Fruit fly (Drosophila melanogaster): ENCODE data around the gene CG9689.
A peak's percentile ranks its signal among the peaks of the same experiment; 100 is the strongest.

Gene CG9689

DNA sequence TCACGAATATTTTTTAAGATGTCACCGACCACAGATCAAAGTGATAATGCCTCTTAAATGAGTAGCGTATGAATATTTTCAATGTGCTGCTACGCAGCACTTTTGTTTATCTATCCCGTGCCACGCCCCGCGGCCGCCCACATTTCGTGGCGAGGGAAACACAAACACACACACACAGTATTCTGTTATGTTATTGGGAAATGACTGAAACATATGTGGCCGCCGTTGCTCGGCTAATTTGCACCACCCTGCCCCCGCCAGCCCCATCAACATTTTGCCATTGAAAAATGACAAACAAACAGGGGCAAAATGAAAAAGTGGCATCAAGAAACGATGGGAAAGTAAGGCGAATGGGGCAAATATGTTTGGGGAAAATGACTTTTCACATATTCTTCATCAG lies 4.5 kb upstream of the CG9689 start:
- TF ChIP-seq Pif1B (GFP tag; optimal IDR thresholded peaks at IDR 0.05) (no peak), Pif1A (GFP tag; optimal IDR thresholded peaks at IDR 0.05) (no peak), CG14655 (GFP tag; optimal IDR thresholded peaks at IDR 0.05) (no peak), CG32121 (GFP tag; IDR thresholded peaks at IDR 0.05) (no peak), gl (tag; optimal IDR thresholded peaks at IDR 0.05) (no peak), rn (GFP tag; IDR thresholded peaks at IDR 0.05) (no peak), CG4496 (GFP tag; IDR thresholded peaks at IDR 0.05) (no peak), CG8159 (tag; optimal IDR thresholded peaks at IDR 0.05) (no peak), CG9948 (tag; optimal IDR thresholded peaks at IDR 0.05) (no peak), Snoo (tag; optimal IDR thresholded peaks at IDR 0.05) (no peak), CG8301 (tag; optimal IDR thresholded peaks at IDR 0.05) (no peak), CG13204 (GFP tag; optimal IDR thresholded peaks at IDR 0.05) (no peak), EcR (GFP tag; optimal IDR thresholded peaks at IDR 0.05) (no peak), Ets98B (GFP tag; IDR thresholded peaks at IDR 0.05) (no peak), CG17806 (tag; optimal IDR thresholded peaks at IDR 0.05) (no peak), CG34367 (tag; optimal IDR thresholded peaks at IDR 0.05) (no peak), D1 (tag; optimal IDR thresholded peaks at IDR 0.05) (no peak)

DNA sequence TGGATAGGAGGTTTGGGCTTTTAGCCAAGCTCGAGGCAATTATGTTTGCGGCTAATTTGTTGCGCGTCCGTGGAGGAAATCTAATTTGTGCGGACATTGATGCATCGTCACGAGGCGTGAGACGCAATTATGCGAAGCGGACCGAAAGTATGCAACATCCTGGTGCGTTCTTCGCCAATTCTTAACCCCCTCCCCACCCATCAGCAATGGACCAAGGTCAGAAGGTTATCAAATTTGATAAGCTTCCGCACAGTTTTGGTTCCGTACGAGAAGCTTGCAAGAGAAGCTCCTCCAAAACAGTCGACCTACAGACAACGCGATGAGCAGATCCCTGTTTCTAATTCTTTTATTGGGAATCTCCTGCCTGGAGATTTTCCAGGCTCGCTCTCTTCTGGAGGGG lies 3.6 kb upstream of the CG9689 start, which contains the start of gene CG1468:
Gene CG1468, plus strand, starts transcription at position 298 of the 400 bp plus-strand sequence.
- no peak for TF ChIP-seq CG14655 (GFP tag; optimal IDR thresholded peaks at IDR 0.05)
- no peak for TF ChIP-seq CG10348 (GFP tag; IDR thresholded peaks at IDR 0.05)
- TF ChIP-seq rn (GFP tag; IDR thresholded peaks at IDR 0.05) = no peak
- TF ChIP-seq Ets98B (GFP tag; IDR thresholded peaks at IDR 0.05) = no peak
- TF ChIP-seq CG32121 (GFP tag; IDR thresholded peaks at IDR 0.05) = no peak
- no peak for TF ChIP-seq Pif1B (GFP tag; optimal IDR thresholded peaks at IDR 0.05)
- TF ChIP-seq CG8159 (tag; optimal IDR thresholded peaks at IDR 0.05) = no peak
- TF ChIP-seq CG34367 (tag; optimal IDR thresholded peaks at IDR 0.05) = no peak

dm6 chrX:9879570-9879969 lies 2.2 kb upstream of the CG9689 start, which contains the start of gene CG9686:
TSS of gene CG9686 (plus strand) at chrX:9879870.
- no peak for TF ChIP-seq CG12605 (GFP tag; IDR thresholded peaks at IDR 0.05)
- TF ChIP-seq CG8301 (tag; optimal IDR thresholded peaks at IDR 0.05) = no peak
- TF ChIP-seq CG4496 (GFP tag; IDR thresholded peaks at IDR 0.05) = no peak
- TF ChIP-seq CG14655 (GFP tag; optimal IDR thresholded peaks at IDR 0.05) = no peak
- no peak for TF ChIP-seq CG13204 (GFP tag; optimal IDR thresholded peaks at IDR 0.05)
- no peak for TF ChIP-seq Ets98B (GFP tag; IDR thresholded peaks at IDR 0.05)
- TF ChIP-seq rn (GFP tag; IDR thresholded peaks at IDR 0.05) = no peak
- no peak for TF ChIP-seq EcR (GFP tag; optimal IDR thresholded peaks at IDR 0.05)
- TF ChIP-seq CG17806 (tag; optimal IDR thresholded peaks at IDR 0.05) = no peak
- TF ChIP-seq Snoo (tag; optimal IDR thresholded peaks at IDR 0.05) = no peak
- TF ChIP-seq CG34367 (tag; optimal IDR thresholded peaks at IDR 0.05) = no peak
- TF ChIP-seq CG32121 (GFP tag; IDR thresholded peaks at IDR 0.05) = no peak

DNA sequence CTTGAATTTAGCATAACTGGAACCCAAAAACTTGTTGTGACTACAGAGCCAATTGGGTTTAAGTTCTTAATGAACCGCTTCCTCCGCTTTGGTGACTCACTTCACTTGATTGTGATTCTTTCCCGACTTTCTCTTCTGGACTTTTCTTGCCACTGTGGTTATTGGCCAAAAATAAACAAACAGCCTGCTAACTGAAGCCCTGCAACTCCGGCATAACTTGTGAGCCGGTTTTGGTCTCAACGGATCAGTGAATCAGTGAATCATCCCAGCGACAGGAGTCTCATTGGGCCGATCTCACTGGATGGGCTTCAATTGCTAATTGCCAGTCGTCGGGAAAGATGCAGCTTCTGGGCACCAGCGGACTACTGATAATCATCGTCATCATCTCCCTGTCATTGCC lies 1.1 kb downstream of the CG9689 start:
- TF ChIP-seq CG13204 (GFP tag; optimal IDR thresholded peaks at IDR 0.05) (no peak), CG4496 (GFP tag; IDR thresholded peaks at IDR 0.05) (no peak), Pif1A (GFP tag; optimal IDR thresholded peaks at IDR 0.05) (no peak), CG32121 (GFP tag; IDR thresholded peaks at IDR 0.05) (no peak), Ets98B (GFP tag; IDR thresholded peaks at IDR 0.05) (no peak), fd96Ca (GFP tag; IDR thresholded peaks at IDR 0.05) (no peak), CG15710 (tag; optimal IDR thresholded peaks at IDR 0.05) (no peak), D1 (tag; optimal IDR thresholded peaks at IDR 0.05) (no peak), CG8159 (tag; optimal IDR thresholded peaks at IDR 0.05) (no peak)

dm6 chrX:9884221-9884620 lies 2.5 kb downstream of the CG9689 start, which contains the start of gene CG9691:
TSS of gene CG9691 (plus strand) at chrX:9884442.
- TF ChIP-seq CG4496 (GFP tag; IDR thresholded peaks at IDR 0.05) = peak; percentile 68; the same call in 2 of the 3 replicates
- TF ChIP-seq Ets98B (GFP tag; IDR thresholded peaks at IDR 0.05) = peak; percentile 67
- no peak for TF ChIP-seq CG9948 (tag; optimal IDR thresholded peaks at IDR 0.05)
- peak; percentile 28 for TF ChIP-seq CG14655 (GFP tag; optimal IDR thresholded peaks at IDR 0.05)
- TF ChIP-seq CG17806 (tag; optimal IDR thresholded peaks at IDR 0.05) = peak; percentile 23
- TF ChIP-seq CG13204 (GFP tag; optimal IDR thresholded peaks at IDR 0.05) = peak; percentile 63
- TF ChIP-seq CG8301 (tag; optimal IDR thresholded peaks at IDR 0.05) = peak; percentile 5
- peak; percentile 18 for TF ChIP-seq CG8159 (tag; optimal IDR thresholded peaks at IDR 0.05)
- peak; percentile 35 for TF ChIP-seq CG15710 (tag; optimal IDR thresholded peaks at IDR 0.05)
- TF ChIP-seq rn (GFP tag; IDR thresholded peaks at IDR 0.05) = no peak
- peak; percentile 56 for TF ChIP-seq CG32121 (GFP tag; IDR thresholded peaks at IDR 0.05)
- no peak for TF ChIP-seq D1 (tag; optimal IDR thresholded peaks at IDR 0.05)
- no peak for TF ChIP-seq Pif1B (GFP tag; optimal IDR thresholded peaks at IDR 0.05)
- no peak for TF ChIP-seq CG34367 (tag; optimal IDR thresholded peaks at IDR 0.05)
- peak; percentile 52; the same call in 1 of the 3 replicates for TF ChIP-seq fd96Ca (GFP tag; IDR thresholded peaks at IDR 0.05)
- TF ChIP-seq Snoo (tag; optimal IDR thresholded peaks at IDR 0.05) = no peak
- TF ChIP-seq CG12605 (GFP tag; IDR thresholded peaks at IDR 0.05) = no peak
- TF ChIP-seq Pif1A (GFP tag; optimal IDR thresholded peaks at IDR 0.05) = peak; percentile 33
- TF ChIP-seq gl (tag; optimal IDR thresholded peaks at IDR 0.05) = no peak
- TF ChIP-seq EcR (GFP tag; optimal IDR thresholded peaks at IDR 0.05) = peak; percentile 58
- no peak for TF ChIP-seq CG10348 (GFP tag; IDR thresholded peaks at IDR 0.05)

DNA sequence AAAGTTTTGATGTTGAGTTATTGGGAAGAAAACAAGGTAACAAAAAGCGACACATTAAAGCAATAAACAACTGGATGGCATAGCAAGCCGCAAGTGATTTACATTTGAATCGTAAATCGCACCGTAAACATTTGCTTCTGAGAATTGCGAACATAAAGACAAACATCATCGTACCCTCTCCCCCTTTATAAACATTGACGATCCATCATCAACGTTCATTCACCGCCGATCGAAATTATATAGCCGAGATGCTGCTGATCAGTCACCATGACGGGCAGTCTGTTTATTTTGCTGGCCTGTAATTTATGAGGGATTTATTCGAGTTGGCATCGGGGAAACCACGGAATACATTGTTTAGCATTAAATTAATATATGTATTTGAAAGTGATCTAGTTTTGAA lies 3.6 kb downstream of the CG9689 start:
- TF ChIP-seq gl (tag; optimal IDR thresholded peaks at IDR 0.05) = no peak
- peak; percentile 46 for TF ChIP-seq EcR (GFP tag; optimal IDR thresholded peaks at IDR 0.05)

dm6 chrX:9889686-9890085 lies 7.9 kb downstream of the CG9689 start:
- TF ChIP-seq EcR (GFP tag; optimal IDR thresholded peaks at IDR 0.05) (no peak), Pif1A (GFP tag; optimal IDR thresholded peaks at IDR 0.05) (no peak), rn (GFP tag; IDR thresholded peaks at IDR 0.05) (no peak)
